Comparison of ENCODE assay signal across 6 worm cellular contexts in the genomic region with DNA sequence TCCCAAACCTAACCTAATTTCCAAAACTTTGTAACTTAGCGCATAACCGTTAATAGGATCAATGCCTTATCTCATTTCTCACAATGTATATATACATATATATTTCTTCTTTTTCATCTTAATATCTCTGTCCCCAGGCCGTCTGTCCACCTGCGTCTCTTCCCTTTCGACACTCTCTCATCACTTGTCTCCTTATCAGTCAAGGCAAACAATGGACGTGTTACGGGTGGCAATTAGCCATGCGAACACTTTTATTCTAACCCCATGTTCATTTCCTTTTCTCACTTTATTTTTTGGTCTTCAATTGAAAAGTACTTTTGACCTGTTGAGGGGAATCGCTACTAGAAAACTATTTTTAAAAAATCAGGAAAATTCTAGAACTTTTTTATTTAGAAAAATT.
TF ChIP-seq lines count a peak whose summit lies in the region.

No protein-coding gene starts in this region.

TF ChIP-seq in whole organism, L1 larva, 84 proteins besides CTCF, POLR2A, EP300 and RAD21 (continues in another document):
- TF ChIP-seq sup-37 (GFP tag; optimal IDR thresholded peaks at IDR 0.05; lab: Kevin White, UChicago) (no peak), sptf-1 (tag; optimal IDR thresholded peaks at IDR 0.05; lab: Kevin White, UChicago) (no peak), fkh-4 (tag; optimal IDR thresholded peaks at IDR 0.05; lab: Kevin White, UChicago; ENCODE audit: borderline replicate concordance) (no peak), dsc-1 (tag; optimal IDR thresholded peaks at IDR 0.05; lab: Kevin White, UChicago) (no peak), swsn-7 (tag; optimal IDR thresholded peaks at IDR 0.05; lab: Kevin White, UChicago) (no peak), mab-9 (GFP tag; IDR thresholded peaks at IDR 0.05; lab: Robert Waterston, UW) (no peak), hlh-17 (GFP tag; optimal IDR thresholded peaks at IDR 0.05; lab: Kevin White, UChicago; ENCODE audit: borderline replicate concordance) (no peak), fos-1 (tag; optimal IDR thresholded peaks at IDR 0.05; lab: Kevin White, UChicago) (no peak), lin-35 (GFP tag; optimal IDR thresholded peaks at IDR 0.05; lab: Kevin White, UChicago) (peak in 1 of 2 experiments; percentile 4), lin-14 (GFP tag; optimal IDR thresholded peaks at IDR 0.05; lab: Kevin White, UChicago) (peak; percentile 52), efl-1 (optimal IDR thresholded peaks at IDR 0.05; lab: Kevin White, UChicago) (no peak), efl-1 (GFP tag; optimal IDR thresholded peaks at IDR 0.05 in 1 of 2; lab: Kevin White, UChicago) (peak in 1 of 2 experiments; percentile 47), nhr-20 (tag; optimal IDR thresholded peaks at IDR 0.05; lab: Kevin White, UChicago) (no peak), unc-30 (tag; optimal IDR thresholded peaks at IDR 0.05; lab: Kevin White, UChicago) (no peak)

TF ChIP-seq in whole organism, L2 larva, 48 proteins besides CTCF, POLR2A, EP300 and RAD21:
- TF ChIP-seq sma-9 (GFP tag; optimal IDR thresholded peaks at IDR 0.05; lab: Kevin White, UChicago), result peak; percentile 13
- no peak for TF ChIP-seq sma-9 (tag; optimal IDR thresholded peaks at IDR 0.05; lab: Kevin White, UChicago)
- TF ChIP-seq gmeb-1 (tag; optimal IDR thresholded peaks at IDR 0.05; lab: Kevin White, UChicago), result peak; percentile 30
- peak; percentile 30 for TF ChIP-seq crh-2 (tag; optimal IDR thresholded peaks at IDR 0.05; lab: Kevin White, UChicago)
- no peak for TF ChIP-seq nhr-6 (tag; optimal IDR thresholded peaks at IDR 0.05; lab: Kevin White, UChicago)
- TF ChIP-seq F13H6.1 (tag; optimal IDR thresholded peaks at IDR 0.05; lab: Kevin White, UChicago), result peak; percentile 3
- peak; percentile 24 for TF ChIP-seq fos-1 (tag; optimal IDR thresholded peaks at IDR 0.05; lab: Kevin White, UChicago)

TF ChIP-seq in whole organism, L3 larva, 47 proteins besides CTCF, POLR2A, EP300 and RAD21 (continues in another document):
- TF ChIP-seq nhr-23 (tag; optimal IDR thresholded peaks at IDR 0.05; lab: Kevin White, UChicago), result peak; percentile 21
- TF ChIP-seq nhr-12 (tag; optimal IDR thresholded peaks at IDR 0.05; lab: Kevin White, UChicago), result no peak
- TF ChIP-seq lsy-12 (tag; optimal IDR thresholded peaks at IDR 0.05; lab: Kevin White, UChicago), result no peak
- no peak for TF ChIP-seq sea-2 (GFP tag; optimal IDR thresholded peaks at IDR 0.05; lab: Kevin White, UChicago)
- no peak for TF ChIP-seq ceh-28 (tag; optimal IDR thresholded peaks at IDR 0.05; lab: Kevin White, UChicago)
- TF ChIP-seq aly-2 (tag; optimal IDR thresholded peaks at IDR 0.05; lab: Kevin White, UChicago), result no peak
- TF ChIP-seq daf-12 (tag; optimal IDR thresholded peaks at IDR 0.05; lab: Kevin White, UChicago), result no peak
- TF ChIP-seq ceh-82 (tag; optimal IDR thresholded peaks at IDR 0.05; lab: Kevin White, UChicago), result no peak
- TF ChIP-seq ztf-4 (tag; optimal IDR thresholded peaks at IDR 0.05; lab: Kevin White, UChicago), result no peak
- TF ChIP-seq fkh-10 (GFP tag; optimal IDR thresholded peaks at IDR 0.05; lab: Kevin White, UChicago), result no peak
- peak; percentile 58 for TF ChIP-seq elt-2 (tag; optimal IDR thresholded peaks at IDR 0.05; lab: Kevin White, UChicago)
- no peak for TF ChIP-seq lin-15B (tag; optimal IDR thresholded peaks at IDR 0.05; lab: Kevin White, UChicago)
- TF ChIP-seq lin-39 (tag; optimal IDR thresholded peaks at IDR 0.05; lab: Kevin White, UChicago), result no peak
- TF ChIP-seq elt-3 (tag; optimal IDR thresholded peaks at IDR 0.05; lab: Kevin White, UChicago), result no peak
- no peak for TF ChIP-seq nhr-25 (tag; optimal IDR thresholded peaks at IDR 0.05; lab: Kevin White, UChicago)
- no peak for TF ChIP-seq mdl-1 (tag; optimal IDR thresholded peaks at IDR 0.05; lab: Kevin White, UChicago)
- no peak for TF ChIP-seq ceh-16 (tag; optimal IDR thresholded peaks at IDR 0.05; lab: Kevin White, UChicago)
- no peak for TF ChIP-seq unc-62 (GFP tag; optimal IDR thresholded peaks at IDR 0.05; lab: Kevin White, UChicago)

TF ChIP-seq in whole organism, L4 larva, 104 proteins besides CTCF, POLR2A, EP300 and RAD21 (continues in another document):
- peak; percentile 65 for TF ChIP-seq pqm-1 (tag; optimal IDR thresholded peaks at IDR 0.05; lab: Kevin White, UChicago)
- TF ChIP-seq vab-7 (GFP tag; IDR thresholded peaks at IDR 0.05; lab: Robert Waterston, UW), result no peak
- TF ChIP-seq nhr-77 (tag; optimal IDR thresholded peaks at IDR 0.05; lab: Kevin White, UChicago), result no peak
- no peak for TF ChIP-seq unc-39 (tag; optimal IDR thresholded peaks at IDR 0.05; lab: Kevin White, UChicago)
- no peak for TF ChIP-seq skn-1 (tag; optimal IDR thresholded peaks at IDR 0.05; lab: Kevin White, UChicago)
- peak; percentile 42 for TF ChIP-seq hlh-11 (tag; optimal IDR thresholded peaks at IDR 0.05; lab: Kevin White, UChicago)
- no peak for TF ChIP-seq zag-1 (tag; optimal IDR thresholded peaks at IDR 0.05; lab: Kevin White, UChicago)
- TF ChIP-seq F37D6.2 (tag; optimal IDR thresholded peaks at IDR 0.05; lab: Kevin White, UChicago), result no peak
- peak; percentile 28 for TF ChIP-seq mes-2 (tag; optimal IDR thresholded peaks at IDR 0.05; lab: Kevin White, UChicago; ENCODE audit: poor library complexity, severe bottlenecking)
- TF ChIP-seq mxl-3 (GFP tag; optimal IDR thresholded peaks at IDR 0.05; lab: Kevin White, UChicago), result peak; percentile 26
- no peak for TF ChIP-seq nhr-25 (tag; optimal IDR thresholded peaks at IDR 0.05; lab: Kevin White, UChicago; ENCODE audit: borderline replicate concordance, insufficient read depth)
- TF ChIP-seq lsy-2 (tag; optimal IDR thresholded peaks at IDR 0.05; lab: Kevin White, UChicago), result no peak
- TF ChIP-seq dve-1 (tag; optimal IDR thresholded peaks at IDR 0.05; lab: Kevin White, UChicago; ENCODE audit: insufficient read depth), result peak; percentile 50
- TF ChIP-seq cey-2 (tag; optimal IDR thresholded peaks at IDR 0.05; lab: Kevin White, UChicago; ENCODE audit: borderline replicate concordance, insufficient read depth), result no peak
- TF ChIP-seq fkh-10 (GFP tag; optimal IDR thresholded peaks at IDR 0.05; lab: Kevin White, UChicago), result no peak
- no peak for TF ChIP-seq madf-9 (GFP tag; conservative IDR thresholded peaks at IDR 0.05; lab: Robert Waterston, UW)
- TF ChIP-seq lin-1 (GFP tag; IDR thresholded peaks at IDR 0.05; lab: Robert Waterston, UW), result no peak

TF ChIP-seq in whole organism, late embryonic, 69 proteins besides CTCF, POLR2A, EP300 and RAD21:
- TF ChIP-seq hlh-30 (tag; optimal IDR thresholded peaks at IDR 0.05; lab: Kevin White, UChicago; ENCODE audit: insufficient read depth) (no peak), mec-3 (tag; optimal IDR thresholded peaks at IDR 0.05; lab: Kevin White, UChicago; ENCODE audit: borderline replicate concordance) (no peak), rnt-1 (tag; optimal IDR thresholded peaks at IDR 0.05; lab: Kevin White, UChicago) (no peak), elt-2 (tag; optimal IDR thresholded peaks at IDR 0.05; lab: Kevin White, UChicago) (peak; percentile 71), ceh-22 (tag; optimal IDR thresholded peaks at IDR 0.05; lab: Kevin White, UChicago) (no peak), Y22D7AL.16 (tag; optimal IDR thresholded peaks at IDR 0.05; lab: Kevin White, UChicago) (no peak), pros-1 (tag; optimal IDR thresholded peaks at IDR 0.05; lab: Kevin White, UChicago) (no peak)

TF ChIP-seq in whole organism, young adult, 124 proteins besides CTCF, POLR2A, EP300 and RAD21:
- no peak for TF ChIP-seq ekl-4 (GFP tag; IDR thresholded peaks at IDR 0.05; lab: Robert Waterston, UW)
- TF ChIP-seq nhr-80 (tag; optimal IDR thresholded peaks at IDR 0.05; lab: Kevin White, UChicago), result peak; percentile 27
- TF ChIP-seq dox-1 (GFP tag; IDR thresholded peaks at IDR 0.05; lab: Robert Waterston, UW), result no peak
- peak; percentile 71; the same call in 1 of the 2 replicates for TF ChIP-seq hmg-1.2 (GFP tag; IDR thresholded peaks at IDR 0.05; lab: Robert Waterston, UW)
